Worm (Caenorhabditis elegans): ENCODE measurements around the gene sqv-3.
A peak's percentile ranks its signal among the peaks of the same experiment; 100 is the strongest.

sqv-3 gene

DNA sequence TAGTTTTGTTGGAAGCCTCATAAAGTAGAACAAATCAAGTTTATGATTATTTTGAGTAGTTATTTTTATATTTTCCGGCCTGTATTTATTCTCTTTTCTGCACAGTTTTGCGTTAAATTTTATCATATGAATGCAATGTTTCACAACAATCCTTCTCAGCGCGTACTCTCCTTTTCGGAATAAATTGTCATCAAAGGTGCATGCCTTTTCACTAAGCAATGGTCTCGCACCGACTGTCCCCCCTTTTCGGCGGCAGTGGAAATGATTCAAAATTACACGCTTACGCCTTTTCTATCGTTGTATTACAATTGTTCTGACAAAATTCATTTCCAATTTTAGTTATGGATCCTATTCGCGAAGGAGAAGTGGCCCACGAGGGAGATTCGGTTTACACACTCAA is 33.0 kb downstream of the sqv-3 start, which contains the start of the genes iff-1 and cdk-1:
Gene iff-1 (minus strand): TSS at position 61 of the 400 bp plus-strand sequence.
Gene cdk-1 (plus strand): TSS at position 340 of the 400 bp plus-strand sequence.
- peak; percentile 2 for TF ChIP-seq nhr-23 (tag; optimal IDR thresholded peaks at IDR 0.05)
- TF ChIP-seq lin-15B (tag; optimal IDR thresholded peaks at IDR 0.05), result peak; percentile 65
- no peak for TF ChIP-seq pqm-1 (tag; optimal IDR thresholded peaks at IDR 0.05)
- peak; percentile 40 for TF ChIP-seq nhr-25 (tag; optimal IDR thresholded peaks at IDR 0.05)
- peak; percentile 69 for TF ChIP-seq pha-4 (tag; optimal IDR thresholded peaks at IDR 0.05)
- no peak for TF ChIP-seq eor-1 (tag; optimal IDR thresholded peaks at IDR 0.05)
- no peak for TF ChIP-seq lin-39 (tag; optimal IDR thresholded peaks at IDR 0.05)
- no peak for TF ChIP-seq hmg-11 (tag; optimal IDR thresholded peaks at IDR 0.05)
- no peak for TF ChIP-seq elt-1 (tag; optimal IDR thresholded peaks at IDR 0.05)
- no peak for TF ChIP-seq ceh-82 (tag; optimal IDR thresholded peaks at IDR 0.05)
- peak; percentile 73 for TF ChIP-seq nfya-1 (tag; optimal IDR thresholded peaks at IDR 0.05; ENCODE audit: insufficient read depth)

- TF ChIP-seq skn-1 (tag; optimal IDR thresholded peaks at IDR 0.05) (no peak), mdl-1 (tag; optimal IDR thresholded peaks at IDR 0.05) (no peak), R02D3.7 (tag; optimal IDR thresholded peaks at IDR 0.05) (no peak), aly-2 (tag; optimal IDR thresholded peaks at IDR 0.05) (no peak), ceh-28 (tag; optimal IDR thresholded peaks at IDR 0.05) (no peak), ama-1 (optimal IDR thresholded peaks at IDR 0.05) (no peak), nhr-237 (tag; optimal IDR thresholded peaks at IDR 0.05) (no peak), lsy-12 (tag; optimal IDR thresholded peaks at IDR 0.05) (no peak)
Measured at ce11 chrIII:9746665-9747064, 33.5 kb downstream of the sqv-3 start.

ce11 chrIII:9745333-9745897 is 34.7 kb downstream of the sqv-3 start:
- TF ChIP-seq pqm-1 (tag; optimal IDR thresholded peaks at IDR 0.05) (no peak), egl-5 (tag; optimal IDR thresholded peaks at IDR 0.05) (peak; percentile 43), ceh-16 (tag; optimal IDR thresholded peaks at IDR 0.05) (no peak)

DNA sequence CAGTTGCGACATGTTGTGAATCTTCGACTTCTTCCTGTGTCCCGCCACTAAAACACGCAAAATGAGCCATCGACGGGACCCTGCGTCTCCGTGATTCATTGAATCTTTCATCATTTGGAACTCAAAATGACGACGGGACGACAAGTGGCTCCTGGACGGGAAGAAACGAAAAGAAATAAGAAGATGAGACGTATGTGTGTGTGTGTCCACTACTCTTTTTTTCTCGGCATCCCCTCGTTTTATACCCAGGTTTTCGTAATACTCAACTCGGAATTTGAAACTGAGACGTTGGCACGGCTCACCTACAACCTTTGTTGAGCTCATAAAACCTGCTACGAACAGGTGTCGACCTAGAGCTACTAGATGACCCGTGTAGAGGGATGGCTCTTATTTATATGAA is 35.6 kb downstream of the sqv-3 start:
- TF ChIP-seq ceh-16 (tag; optimal IDR thresholded peaks at IDR 0.05), result no peak
- TF ChIP-seq nhr-237 (tag; optimal IDR thresholded peaks at IDR 0.05), result no peak
- no peak for TF ChIP-seq unc-62 (GFP tag; optimal IDR thresholded peaks at IDR 0.05)
- no peak for TF ChIP-seq pha-4 (tag; optimal IDR thresholded peaks at IDR 0.05)
- no peak for TF ChIP-seq ceh-82 (tag; optimal IDR thresholded peaks at IDR 0.05)
- no peak for TF ChIP-seq elt-1 (tag; optimal IDR thresholded peaks at IDR 0.05)
- no peak for TF ChIP-seq egl-27 (tag; optimal IDR thresholded peaks at IDR 0.05)
- no peak for TF ChIP-seq nhr-11 (tag; optimal IDR thresholded peaks at IDR 0.05)
- TF ChIP-seq nfya-1 (tag; optimal IDR thresholded peaks at IDR 0.05; ENCODE audit: insufficient read depth), result peak; percentile 31

DNA sequence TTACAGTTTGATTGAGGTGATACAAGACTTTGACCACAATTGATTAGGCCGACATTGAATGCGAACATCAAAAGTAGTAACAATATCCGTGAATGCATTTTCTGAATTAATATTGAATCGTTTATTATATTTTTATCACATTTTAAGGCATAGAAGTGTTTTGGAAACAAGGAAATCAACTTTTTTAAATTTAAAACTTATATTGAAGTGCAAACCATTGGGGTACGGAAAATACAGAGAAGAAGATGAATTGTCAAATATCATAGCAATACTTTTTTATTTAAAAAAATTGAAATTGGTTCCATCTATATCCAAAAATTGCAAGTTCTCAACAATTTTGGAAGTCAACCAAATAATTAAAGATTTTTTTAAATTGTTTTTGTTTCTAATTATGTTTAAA is 36.9 kb downstream of the sqv-3 start, which contains the start of gene T05G5.1:
Gene T05G5.1 (minus strand): TSS at position 101 of the 400 bp plus-strand sequence.
- TF ChIP-seq lsy-12 (tag; optimal IDR thresholded peaks at IDR 0.05), result no peak
- TF ChIP-seq unc-62 (GFP tag; optimal IDR thresholded peaks at IDR 0.05), result no peak
- no peak for TF ChIP-seq nhr-77 (tag; optimal IDR thresholded peaks at IDR 0.05)
- no peak for TF ChIP-seq nhr-43 (tag; optimal IDR thresholded peaks at IDR 0.05; ENCODE audit: poor library complexity, severe bottlenecking)
- TF ChIP-seq elt-2 (tag; optimal IDR thresholded peaks at IDR 0.05), result no peak
- TF ChIP-seq elt-3 (tag; optimal IDR thresholded peaks at IDR 0.05), result no peak
- TF ChIP-seq ZK546.5 (tag; optimal IDR thresholded peaks at IDR 0.05), result no peak
- TF ChIP-seq ceh-82 (tag; optimal IDR thresholded peaks at IDR 0.05), result no peak
- TF ChIP-seq nhr-12 (tag; optimal IDR thresholded peaks at IDR 0.05), result no peak
- TF ChIP-seq nhr-28 (tag; optimal IDR thresholded peaks at IDR 0.05), result no peak
- TF ChIP-seq mdl-1 (tag; optimal IDR thresholded peaks at IDR 0.05), result no peak
- no peak for TF ChIP-seq nhr-23 (tag; optimal IDR thresholded peaks at IDR 0.05)
- TF ChIP-seq eor-1 (tag; optimal IDR thresholded peaks at IDR 0.05), result no peak
- TF ChIP-seq zag-1 (tag; optimal IDR thresholded peaks at IDR 0.05), result no peak
- TF ChIP-seq mml-1 (tag; optimal IDR thresholded peaks at IDR 0.05), result no peak
- TF ChIP-seq egl-5 (tag; optimal IDR thresholded peaks at IDR 0.05), result no peak
- TF ChIP-seq nhr-76 (tag; optimal IDR thresholded peaks at IDR 0.05), result no peak
- no peak for TF ChIP-seq lin-39 (tag; optimal IDR thresholded peaks at IDR 0.05)
- TF ChIP-seq pha-4 (tag; optimal IDR thresholded peaks at IDR 0.05), result no peak
- no peak for TF ChIP-seq skn-1 (tag; optimal IDR thresholded peaks at IDR 0.05)

All from whole organism, L3 larva.